Worm (Caenorhabditis elegans) whole organism, L4 larva: ENCODE results near the gene tsct-1.

Source experiments
- Y75B8A.6 ChIP-seq: fragments of 200-800 bp; sonication (Bioruptor generic); IDR thresholded peaks from 2 replicates; pipeline ENCODE4 v1.3.6; 2022; ENCODE audit warnings: missing genetic modification reagents, missing genetic modification characterization, missing compliant biosample characterization
- ama-1 ChIP-seq: fragments of 150-350 bp; optimal IDR thresholded peaks from 2 replicates; lab custom pipeline; 2014; ENCODE audit warnings: inconsistent platforms, mixed read lengths
- ceh-32 ChIP-seq: sonication (generic microtip); optimal IDR thresholded peaks from 2 replicates; lab custom pipeline; 2016; ENCODE audit warnings: mild to moderate bottlenecking, missing genetic modification characterization, missing compliant biosample characterization; ENCODE audit not compliant: poor library complexity
- ceh-82 ChIP-seq: sonication (generic microtip); optimal IDR thresholded peaks from 2 replicates; lab custom pipeline; 2017; ENCODE audit warnings: missing biosample characterization, missing genetic modification characterization
- ctbp-1 ChIP-seq: fragments of 200-800 bp; sonication (Bioruptor generic); IDR thresholded peaks from 2 replicates; pipeline ENCODE4 v1.3.6; 2022; ENCODE audit warnings: missing genetic modification reagents, missing genetic modification characterization, missing compliant biosample characterization
- daf-19 ChIP-seq: fragments of 200-800 bp; sonication (Bioruptor generic); conservative IDR thresholded peaks from 2 replicates; pipeline ENCODE4 v1.3.6; 2022; ENCODE audit warnings: missing genetic modification characterization, missing compliant biosample characterization
- lin-39 ChIP-seq: fragments of 150-350 bp; optimal IDR thresholded peaks from 2 replicates; lab custom pipeline; 2014; ENCODE audit warnings: missing biosample characterization, missing genetic modification reagents, missing genetic modification characterization
- nhr-111 ChIP-seq: fragments of 200-800 bp; sonication (Bioruptor generic); optimal IDR thresholded peaks from 2 replicates; lab custom pipeline; 2018; ENCODE audit warnings: mild to moderate bottlenecking, missing genetic modification characterization, missing compliant biosample characterization
- skn-1 ChIP-seq: fragments of 150-350 bp; optimal IDR thresholded peaks from 2 replicates; lab custom pipeline; 2014; ENCODE audit warnings: missing biosample characterization, missing genetic modification characterization
- snpc-4 ChIP-seq: fragments of 150-350 bp; optimal IDR thresholded peaks from 2 replicates; lab custom pipeline; 2014; ENCODE audit warnings: missing biosample characterization, missing genetic modification characterization
- ztf-7 ChIP-seq: fragments of 150-350 bp; optimal IDR thresholded peaks from 2 replicates; lab custom pipeline; 2014; ENCODE audit warnings: missing biosample characterization, missing genetic modification characterization

- TF ChIP-seq ceh-82 (no peak), lin-39 (tag; lab: Kevin White, UChicago) (no peak), ama-1 (lab: Kevin White, UChicago) (no peak), daf-19 (no peak), nhr-111 (no peak), ceh-32 (tag; lab: Kevin White, UChicago) (no peak), Y75B8A.6 (GFP tag; lab: Robert Waterston, UW) (no peak), skn-1 (tag; lab: Kevin White, UChicago) (no peak), ctbp-1 (GFP tag; lab: Robert Waterston, UW) (no peak), ztf-7 (tag; lab: Kevin White, UChicago) (no peak), snpc-4 (tag; lab: Kevin White, UChicago) (no peak)
These were observed 17.4 kb downstream of the tsct-1 start for ce11 chrX:12451258-12451657.
